Worm (Caenorhabditis elegans) whole organism, L4/young adult: ENCODE results near the gene ZK402.1.

Source experiments
- W03F9.2 ChIP-seq: fragments of 150-350 bp; optimal IDR thresholded peaks from 2 replicates; lab custom pipeline; 2014; ENCODE audit warnings: missing biosample characterization, missing genetic modification characterization
- dao-5 ChIP-seq: sonication (generic microtip); optimal IDR thresholded peaks from 2 replicates; lab custom pipeline; 2016; ENCODE audit warnings: missing genotype, missing genetic modification characterization, moderate library complexity, missing compliant biosample characterization
- him-1 ChIP-seq: sonication (generic microtip); optimal IDR thresholded peaks from 2 replicates; lab custom pipeline; 2016; ENCODE audit warnings: missing genotype, missing genetic modification reagents, missing genetic modification characterization, missing compliant biosample characterization

ce11 chrX:1395793-1396192 lies 8.3 kb upstream of the ZK402.1 start:
- TF ChIP-seq W03F9.2 (tag; lab: Kevin White, UChicago) (no peak), him-1 (tag; lab: Kevin White, UChicago) (no peak), dao-5 (no peak)
